Worm (Caenorhabditis elegans): ENCODE measurements around the gene C18D11.9.

- no peak for TF ChIP-seq ZK546.5 (tag; optimal IDR thresholded peaks at IDR 0.05)
- no peak for TF ChIP-seq zag-1 (tag; optimal IDR thresholded peaks at IDR 0.05)
- no peak for TF ChIP-seq daf-19 (GFP tag; conservative IDR thresholded peaks at IDR 0.05)
- no peak for TF ChIP-seq dmd-9 (GFP tag; IDR thresholded peaks at IDR 0.05)
- TF ChIP-seq ztf-11 (tag; optimal IDR thresholded peaks at IDR 0.05) = no peak
- no peak for TF ChIP-seq daf-12 (tag; optimal IDR thresholded peaks at IDR 0.05)
- TF ChIP-seq unc-62 (GFP tag; optimal IDR thresholded peaks at IDR 0.05 in 1 of 2) = no peak
- no peak for TF ChIP-seq unc-62 (tag; optimal IDR thresholded peaks at IDR 0.05)
- TF ChIP-seq ZK337.2 (GFP tag; IDR thresholded peaks at IDR 0.05) = no peak
- no peak for TF ChIP-seq pha-4 (GFP tag; IDR thresholded peaks at IDR 0.05)
- TF ChIP-seq pha-4 (tag; optimal IDR thresholded peaks at IDR 0.05) = no peak
- TF ChIP-seq mxl-2 (GFP tag; conservative IDR thresholded peaks at IDR 0.05) = no peak
- TF ChIP-seq gei-8 (GFP tag; optimal IDR thresholded peaks at IDR 0.05) = no peak
These were observed 19.4 kb upstream of the C18D11.9 start for ce11 chrIII:11789480-11789879.

All from whole organism, L4 larva.